Fruit fly (Drosophila melanogaster) whole organism, embryonic: ENCODE measurements around the gene CG12521.

ENCODE experiments used
- Aef1 ChIP-seq: fragments of 200-800 bp; sonication (Bioruptor generic); IDR thresholded peaks from 3 replicates; pipeline ENCODE4 v1.3.6; 2022; ENCODE audit warnings: missing biosample characterization, missing genetic modification characterization
- Awh ChIP-seq: fragments of 200-800 bp; sonication (Bioruptor generic); IDR thresholded peaks from 2 replicates; pipeline ENCODE4, ENCODE4 v1.3.6; 2022; ENCODE audit warnings: missing biosample characterization, missing genetic modification characterization
- CG10543 ChIP-seq: fragments of 200-800 bp; sonication (Bioruptor generic); optimal IDR thresholded peaks from 3 replicates; lab custom pipeline; 2017; ENCODE audit warnings: missing biosample characterization, mild to moderate bottlenecking, missing genetic modification characterization, moderate library complexity
- CG11398 ChIP-seq: fragments of 200-800 bp; sonication (Bioruptor generic); optimal IDR thresholded peaks from 2 replicates; lab custom pipeline; 2016; ENCODE audit warnings: missing biosample characterization, missing genetic modification characterization
- CG12071 ChIP-seq: fragments of 200-800 bp; sonication (Bioruptor generic); optimal IDR thresholded peaks from 3 replicates; lab custom pipeline; 2018; ENCODE audit warnings: missing biosample characterization, mild to moderate bottlenecking, missing genetic modification characterization
- CG14667 ChIP-seq: fragments of 200-800 bp; sonication (Bioruptor generic); IDR thresholded peaks from 2 replicates; pipeline ENCODE4 v1.3.6; 2022; ENCODE audit warnings: missing biosample characterization, missing genetic modification characterization
- CG14710 ChIP-seq: fragments of 200-800 bp; sonication (Bioruptor generic); optimal IDR thresholded peaks from 3 replicates; lab custom pipeline; 2019; ENCODE audit warnings: missing biosample characterization, mild to moderate bottlenecking, missing genetic modification characterization, moderate library complexity
- CG17359 ChIP-seq: fragments of 200-800 bp; sonication (Bioruptor generic); optimal IDR thresholded peaks from 3 replicates; lab custom pipeline; 2018; ENCODE audit warnings: missing biosample characterization, mild to moderate bottlenecking, missing genetic modification characterization, moderate library complexity
- CG17829 ChIP-seq: fragments of 200-800 bp; optimal IDR thresholded peaks from 2 replicates; lab custom pipeline; 2019; ENCODE audit warnings: missing biosample characterization, mild to moderate bottlenecking, missing genetic modification characterization, moderate library complexity
- CG2129 ChIP-seq: fragments of 200-800 bp; sonication (Bioruptor generic); IDR thresholded peaks from 2 replicates; pipeline ENCODE4 v1.3.6; 2022; ENCODE audit warnings: missing biosample characterization, missing genetic modification characterization; ENCODE audit not compliant: partially characterized antibody
- CG2712 ChIP-seq: fragments of 200-800 bp; optimal IDR thresholded peaks from 3 replicates; lab custom pipeline; 2019; ENCODE audit warnings: missing biosample characterization, mild to moderate bottlenecking, missing genetic modification characterization, moderate library complexity
- CG30403 ChIP-seq: fragments of 200-800 bp; sonication (Bioruptor generic); optimal IDR thresholded peaks from 3 replicates; lab custom pipeline; 2016; ENCODE audit warnings: missing biosample characterization, missing genetic modification characterization
- CG3163 ChIP-seq: fragments of 200-800 bp; sonication (Bioruptor generic); optimal IDR thresholded peaks from 3 replicates; lab custom pipeline; 2016; ENCODE audit warnings: missing biosample characterization, missing genetic modification characterization
- CG3995 ChIP-seq: fragments of 200-800 bp; sonication (Bioruptor generic); optimal IDR thresholded peaks from 3 replicates; lab custom pipeline; 2016; ENCODE audit warnings: missing biosample characterization, missing genetic modification characterization
- CG4328 ChIP-seq: fragments of 200-800 bp; sonication (Bioruptor generic); optimal IDR thresholded peaks from 3 replicates; lab custom pipeline; 2017; ENCODE audit warnings: missing biosample characterization, missing genetic modification reagents, missing genetic modification characterization
- CG4360 ChIP-seq: fragments of 200-800 bp; sonication (Bioruptor generic); IDR thresholded peaks from 2 replicates; pipeline ENCODE4 v1.3.6; 2022; ENCODE audit warnings: missing biosample characterization, missing genetic modification characterization
- CG7987 ChIP-seq: fragments of 200-800 bp; sonication (Bioruptor generic); optimal IDR thresholded peaks from 2 replicates; lab custom pipeline; 2018; ENCODE audit warnings: missing biosample characterization, mild to moderate bottlenecking, missing genetic modification characterization, moderate library complexity
- CG8290 ChIP-seq, 3 experiments: fragments of 200-800 bp; sonication (Bioruptor generic); optimal IDR thresholded peaks; 2 replicates each; lab custom pipeline; 2016 to 2019; ENCODE audit warnings: missing biosample characterization in 3 of 3, missing genetic modification characterization in 3 of 3, mild to moderate bottlenecking in 2 of 3, moderate library complexity in 1 of 3
- CG9215 ChIP-seq: fragments of 200-800 bp; sonication (Bioruptor generic); IDR thresholded peaks from 2 replicates; pipeline ENCODE4 v1.3.6; 2022; ENCODE audit warnings: missing biosample characterization, missing genetic modification characterization
- Doc3 ChIP-seq: fragments of 200-800 bp; sonication (Bioruptor generic); IDR thresholded peaks from 3 replicates; pipeline ENCODE4 v1.3.6; 2022; ENCODE audit warnings: missing biosample characterization, missing genetic modification characterization; ENCODE audit not compliant: partially characterized antibody
- Dp ChIP-seq: fragments of 200-800 bp; sonication (Bioruptor generic); optimal IDR thresholded peaks from 2 replicates; lab custom pipeline; 2018; ENCODE audit warnings: missing biosample characterization, mild to moderate bottlenecking, missing genetic modification characterization, moderate library complexity
- Ets65A ChIP-seq: fragments of 200-800 bp; sonication (Bioruptor generic); peaks from one replicate; lab custom pipeline; 2016; ENCODE audit warnings: missing biosample characterization, missing genetic modification characterization
- Lpt ChIP-seq: fragments of >200 bp; optimal IDR thresholded peaks from 2 replicates; lab custom pipeline; 2018; ENCODE audit warnings: missing biosample characterization, missing genetic modification characterization
- Nf-YB ChIP-seq: fragments of 200-800 bp; sonication (Bioruptor generic); optimal IDR thresholded peaks from 3 replicates; lab custom pipeline; 2019; ENCODE audit warnings: missing biosample characterization, mild to moderate bottlenecking, missing genetic modification characterization, moderate library complexity
- Sin3A ChIP-seq: fragments of >200 bp; optimal IDR thresholded peaks from 2 replicates; lab custom pipeline; 2018
- Stat92E ChIP-seq, 3 experiments: fragments of >200 bp in 2 of 3; fragments of 200-800 bp in 1 of 3; sonication (Bioruptor generic) in 1 of 3; optimal IDR thresholded peaks; 2 replicates each; lab custom pipeline; 2017 to 2019; ENCODE audit warnings: missing biosample characterization in 3 of 3, missing genetic modification characterization in 3 of 3, mild to moderate bottlenecking in 1 of 3, moderate library complexity in 1 of 3
- Trl ChIP-seq, 3 experiments: fragments of >200 bp in 2 of 3; fragments of 200-800 bp in 1 of 3; sonication (Bioruptor generic) in 1 of 3; optimal IDR thresholded peaks; 2 replicates in 1 of 3; 3 replicates in 2 of 3; lab custom pipeline; 2016 to 2017; ENCODE audit warnings: missing biosample characterization in 1 of 3, missing genetic modification characterization in 1 of 3
- Xbp1 ChIP-seq: fragments of 200-800 bp; sonication (Bioruptor generic); optimal IDR thresholded peaks from 3 replicates; lab custom pipeline; 2016; ENCODE audit warnings: missing biosample characterization, mild to moderate bottlenecking, missing genetic modification characterization
- YL-1 ChIP-seq: fragments of 200-800 bp; sonication (Bioruptor generic); optimal IDR thresholded peaks from 3 replicates; lab custom pipeline; 2017; ENCODE audit warnings: missing biosample characterization, mild to moderate bottlenecking, missing genetic modification characterization
- amos ChIP-seq: fragments of 200-800 bp; sonication (Bioruptor generic); IDR thresholded peaks from 2 replicates; pipeline ENCODE4 v1.3.6; 2022; ENCODE audit warnings: missing biosample characterization, missing genetic modification characterization; ENCODE audit not compliant: partially characterized antibody
- cg ChIP-seq: fragments of 200-800 bp; sonication (Bioruptor generic); optimal IDR thresholded peaks from 3 replicates; lab custom pipeline; 2019; ENCODE audit warnings: missing biosample characterization, mild to moderate bottlenecking, missing genetic modification characterization, moderate library complexity
- chm ChIP-seq: fragments of 200-800 bp; sonication (Bioruptor generic); IDR thresholded peaks from 2 replicates; pipeline ENCODE4 v1.3.6; 2022; ENCODE audit warnings: missing biosample characterization, missing genetic modification characterization
- ewg ChIP-seq: fragments of 200-800 bp; sonication (Bioruptor generic); optimal IDR thresholded peaks from 3 replicates; lab custom pipeline; 2017; ENCODE audit warnings: mild to moderate bottlenecking, missing biosample characterization, missing genetic modification reagents, missing genetic modification characterization
- hkb ChIP-seq, 2 experiments: fragments of 200-800 bp in 1 of 2; fragments of >200 bp in 1 of 2; sonication (Bioruptor generic) in 1 of 2; IDR thresholded peaks in 1 of 2; optimal IDR thresholded peaks in 1 of 2; 2 replicates each; pipeline versions ENCODE4 v1.3.6 to Lab custom; 2017 to 2022; ENCODE audit warnings: missing biosample characterization in 1 of 2, missing genetic modification characterization in 1 of 2
- hth ChIP-seq: fragments of >200 bp; optimal IDR thresholded peaks from 2 replicates; lab custom pipeline; 2017; ENCODE audit warnings: inconsistent platforms
- insv ChIP-seq, 2 experiments: fragments of 200-800 bp; sonication (Bioruptor generic); optimal IDR thresholded peaks; 3 replicates each; lab custom pipeline; 2016 to 2018; ENCODE audit warnings: missing biosample characterization in 2 of 2, missing genetic modification characterization in 2 of 2
- lbe ChIP-seq: fragments of 200-800 bp; sonication (Bioruptor generic); optimal IDR thresholded peaks from 2 replicates; lab custom pipeline; 2016; ENCODE audit warnings: missing biosample characterization, mild to moderate bottlenecking, missing genetic modification characterization
- pb ChIP-seq: fragments of 200-800 bp; sonication (Bioruptor generic); optimal IDR thresholded peaks from 3 replicates; lab custom pipeline; 2016; ENCODE audit warnings: missing biosample characterization, missing genetic modification characterization
- pros ChIP-seq: fragments of 200-800 bp; sonication (Bioruptor generic); optimal IDR thresholded peaks from 3 replicates; lab custom pipeline; 2019; ENCODE audit warnings: missing biosample characterization, mild to moderate bottlenecking, missing genetic modification characterization, moderate library complexity
- ranshi ChIP-seq: fragments of 200-800 bp; sonication (Bioruptor generic); IDR thresholded peaks from 2 replicates; pipeline ENCODE4 v1.3.6; 2022; ENCODE audit warnings: missing biosample characterization, missing genetic modification characterization
- sd ChIP-seq: fragments of 200-800 bp; sonication (Bioruptor generic); optimal IDR thresholded peaks from 3 replicates; lab custom pipeline; 2018; ENCODE audit warnings: missing biosample characterization, mild to moderate bottlenecking, missing genetic modification characterization, moderate library complexity
- seq ChIP-seq: fragments of 200-800 bp; sonication (Bioruptor generic); IDR thresholded peaks from 2 replicates; pipeline ENCODE4 v1.3.6; 2022; ENCODE audit warnings: missing biosample characterization, missing genetic modification characterization
- ttk ChIP-seq: fragments of 200-800 bp; sonication (Bioruptor generic); IDR thresholded peaks from 2 replicates; pipeline ENCODE4 v2.1.2; 2022; ENCODE audit warnings: missing biosample characterization, missing genetic modification characterization
- tx ChIP-seq: fragments of 200-800 bp; sonication (Bioruptor generic); optimal IDR thresholded peaks from 2 replicates; lab custom pipeline; 2016; ENCODE audit warnings: missing biosample characterization, missing genetic modification characterization
- zen ChIP-seq: fragments of 200-800 bp; sonication (Bioruptor generic); optimal IDR thresholded peaks from 3 replicates; lab custom pipeline; 2018; ENCODE audit warnings: missing biosample characterization, mild to moderate bottlenecking, missing genetic modification characterization, moderate library complexity

Gene CG12521

dm6 chr3L:11833296-11833717 lies 14.3 kb downstream of the CG12521 start, which contains the start of gene CycA (continued):
- TF ChIP-seq CG9215 (GFP tag; lab: Robert Waterston, UW) (peak; percentile 99), insv (GFP tag; optimal IDR thresholded peaks at IDR 0.05; lab: Kevin White, UChicago) (peak in 1 of 2 experiments; percentile 28), CG30403 (GFP tag; lab: Kevin White, UChicago) (peak; percentile 12), CG2129 (GFP tag; lab: Robert Waterston, UW) (peak; percentile 50), ranshi (0 out of 2 replicates have a peak, but pooled peaks have one; percentile 2), CG3995 (GFP tag; lab: Kevin White, UChicago) (peak; percentile 12), Ets65A (GFP tag; lab: Kevin White, UChicago) (peak; percentile 83), CG17829 (tag; lab: Kevin White, UChicago) (peak; percentile 47), amos (GFP tag; lab: Robert Waterston, UW) (peak; percentile 94), CG7987 (GFP tag; lab: Kevin White, UChicago) (peak; percentile 42), Doc3 (GFP tag; lab: Robert Waterston, UW) (peak; percentile 67), hkb (optimal IDR thresholded peaks at IDR 0.05; lab: Kevin White, UChicago) (peak; percentile 12), hkb (GFP tag; IDR thresholded peaks at IDR 0.05; lab: Robert Waterston, UW) (0 out of 2 replicates have a peak, but pooled peaks have one; percentile 13), CG2712 (tag; lab: Kevin White, UChicago) (peak; percentile 41), Xbp1 (peak; percentile 15), sd (tag; lab: Kevin White, UChicago) (no peak), CG14710 (tag; lab: Kevin White, UChicago) (peak; percentile 79)
- TF ChIP-seq, all 482 proteins: peak for 123

- TF ChIP-seq pb (GFP tag; lab: Kevin White, UChicago) (no peak), CG12071 (GFP tag; lab: Kevin White, UChicago) (no peak), Stat92E (GFP tag; optimal IDR thresholded peaks at IDR 0.05; lab: Kevin White, UChicago) (no peak), Sin3A (lab: Kevin White, UChicago) (no peak), Nf-YB (GFP tag; lab: Kevin White, UChicago) (no peak), hth (lab: Kevin White, UChicago) (no peak), CG4328 (no peak), chm (GFP tag; lab: Robert Waterston, UW) (peak; percentile 36; the same call in 1 of the 2 replicates), ewg (GFP tag; lab: Kevin White, UChicago) (peak; percentile 71), CG11398 (GFP tag; lab: Kevin White, UChicago) (no peak), tx (GFP tag; lab: Kevin White, UChicago) (no peak), YL-1 (GFP tag; lab: Kevin White, UChicago) (no peak), CG14667 (no peak), seq (GFP tag; lab: Robert Waterston, UW) (no peak; the same call in 1 of the 2 replicates), CG3163 (peak; percentile 57), CG17359 (no peak), Dp (GFP tag; lab: Kevin White, UChicago) (peak; percentile 1), ttk (GFP tag; lab: Robert Waterston, UW) (peak; percentile 32; the same call in 1 of the 2 replicates), CG8290 (GFP tag; optimal IDR thresholded peaks at IDR 0.05; lab: Kevin White, UChicago) (no peak), CG8290 (tag; optimal IDR thresholded peaks at IDR 0.05; lab: Kevin White, UChicago) (no peak), pros (GFP tag; lab: Kevin White, UChicago) (peak; percentile 92), CG10543 (GFP tag; lab: Kevin White, UChicago) (peak; percentile 26), cg (peak; percentile 79), Trl (optimal IDR thresholded peaks at IDR 0.05; lab: Kevin White, UChicago) (peak; percentile 51 to 59), Trl (GFP tag; optimal IDR thresholded peaks at IDR 0.05; lab: Kevin White, UChicago) (no peak), Lpt (GFP tag; lab: Kevin White, UChicago) (no peak), lbe (no peak), zen (no peak), ranshi (0 out of 2 replicates have a peak, but pooled peaks have one; percentile 22), Awh (no peak), Aef1 (GFP tag; lab: Robert Waterston, UW) (peak; percentile 64; the same call in 2 of the 3 replicates), CG4360 (GFP tag; lab: Robert Waterston, UW) (peak; percentile 100)
Measured at dm6 chr3L:11832360-11833295, 15.0 kb downstream of the CG12521 start.
